Fruit fly (Drosophila melanogaster) Kc167 (cell line): Measurements from ENCODE around the gene Keap1.

ENCODE experiments used
- h ChIP-seq: fragments of >200 bp; optimal IDR thresholded peaks from 3 replicates; lab custom pipeline; 2018; ENCODE audit warnings: missing external identifiers
- insv ChIP-seq: fragments of >200 bp; optimal IDR thresholded peaks from 3 replicates; lab custom pipeline; 2018; ENCODE audit warnings: missing external identifiers
- psq ChIP-seq: fragments of >200 bp; optimal IDR thresholded peaks from 2 replicates; lab custom pipeline; 2017; ENCODE audit warnings: missing external identifiers

DNA sequence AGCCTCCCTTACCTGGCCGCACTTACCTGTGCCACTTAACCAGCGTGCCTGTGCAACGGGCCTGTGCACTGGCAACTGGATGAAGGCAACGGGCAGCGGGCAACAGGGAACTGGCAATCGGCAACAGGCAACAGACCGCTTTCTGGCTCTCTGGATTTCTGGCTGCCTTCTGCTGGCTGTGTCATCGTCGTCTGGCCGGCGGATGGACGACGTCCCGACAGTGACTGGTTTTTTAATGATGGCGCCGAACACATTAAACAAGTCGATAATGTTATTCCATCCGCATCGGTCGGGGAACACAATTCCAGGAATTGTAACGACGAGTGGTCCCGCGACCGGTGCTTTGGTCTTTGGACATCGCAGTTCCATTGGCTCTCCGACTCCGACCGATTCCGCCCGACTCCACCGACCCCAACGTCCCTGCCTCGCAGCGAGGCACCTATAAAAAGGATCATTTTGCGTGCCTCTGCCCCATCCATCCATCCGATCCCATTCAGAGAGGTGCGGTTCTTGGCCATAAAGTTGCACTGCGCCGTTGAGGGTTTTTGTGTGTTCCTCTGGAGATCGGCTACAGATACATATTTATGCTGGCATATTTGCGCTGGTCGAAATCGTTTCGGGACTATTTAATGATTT lies 17.9 kb downstream of the Keap1 start:
- no peak for TF ChIP-seq psq (lab: Kevin White, UChicago)
- TF ChIP-seq insv (lab: Kevin White, UChicago), result no peak
- TF ChIP-seq h, result no peak
